Worm (Caenorhabditis elegans) whole organism, midembryonic: ENCODE data around the gene R09H10.7.

Source experiments
- T22C8.4 ChIP-seq: fragments of 200-800 bp; sonication (Bioruptor generic); IDR thresholded peaks from 2 replicates; pipeline ENCODE4 v1.3.6; 2022; ENCODE audit warnings: missing genetic modification characterization, missing compliant biosample characterization
- cog-1 ChIP-seq: sonication (generic microtip); optimal IDR thresholded peaks from 2 replicates; lab custom pipeline; 2016; ENCODE audit warnings: missing genetic modification characterization, missing compliant biosample characterization
- flt-1 ChIP-seq: fragments of 200-800 bp; sonication (Bioruptor generic); IDR thresholded peaks from 2 replicates; pipeline ENCODE4 v1.3.6; 2022; ENCODE audit warnings: missing genetic modification characterization, missing compliant biosample characterization
- klf-2 ChIP-seq: fragments of 200-800 bp; sonication (Bioruptor generic); conservative IDR thresholded peaks from 2 replicates; pipeline ENCODE4 v1.3.6; 2022; ENCODE audit warnings: missing genetic modification reagents, missing genetic modification characterization, missing compliant biosample characterization
- med-1 ChIP-seq: sonication (generic microtip); optimal IDR thresholded peaks from 2 replicates; lab custom pipeline; 2017; ENCODE audit warnings: missing genetic modification characterization, mild to moderate bottlenecking, missing compliant biosample characterization, antibody characterized with exemption, missing genetic modification reagents; ENCODE audit not compliant: insufficient read depth
- ref-1 ChIP-seq: fragments of 200-800 bp; sonication (Bioruptor generic); conservative IDR thresholded peaks from 2 replicates; pipeline ENCODE4 v1.3.6; 2022; ENCODE audit warnings: missing genetic modification reagents, missing genetic modification characterization, missing compliant biosample characterization
- tab-1 ChIP-seq: fragments of 200-800 bp; sonication (Bioruptor generic); IDR thresholded peaks from 2 replicates; pipeline ENCODE4 v1.3.6; 2022; ENCODE audit warnings: missing genetic modification characterization, missing compliant biosample characterization
- ztf-23 ChIP-seq: fragments of 200-800 bp; sonication (Bioruptor generic); IDR thresholded peaks from 2 replicates; pipeline ENCODE4 v1.3.6; 2022; ENCODE audit warnings: missing genetic modification reagents, missing genetic modification characterization, missing compliant biosample characterization
- ztf-29 ChIP-seq: fragments of 200-800 bp; sonication (Bioruptor generic); IDR thresholded peaks from 2 replicates; pipeline ENCODE4 v1.3.6; 2022; ENCODE audit warnings: missing genetic modification reagents, missing genetic modification characterization, missing compliant biosample characterization

The R09H10.7 gene

ce11 chrIV:10590649-10591048 lies 30.3 kb upstream of the R09H10.7 start, which contains the start of the genes C43F9.5 and nkb-2:
C43F9.5 (minus strand) TSS chrIV:10590749.
nkb-2 (plus strand) TSS chrIV:10590925.
- TF ChIP-seq ztf-29 (no peak), cog-1 (no peak), ref-1 (GFP tag; lab: Robert Waterston, UW) (no peak), flt-1 (GFP tag; lab: Robert Waterston, UW) (no peak), ztf-23 (GFP tag; lab: Robert Waterston, UW) (no peak), tab-1 (GFP tag; lab: Robert Waterston, UW) (no peak), T22C8.4 (no peak), klf-2 (GFP tag; lab: Robert Waterston, UW) (no peak), med-1 (GFP tag; lab: Kevin White, UChicago) (no peak)

DNA sequence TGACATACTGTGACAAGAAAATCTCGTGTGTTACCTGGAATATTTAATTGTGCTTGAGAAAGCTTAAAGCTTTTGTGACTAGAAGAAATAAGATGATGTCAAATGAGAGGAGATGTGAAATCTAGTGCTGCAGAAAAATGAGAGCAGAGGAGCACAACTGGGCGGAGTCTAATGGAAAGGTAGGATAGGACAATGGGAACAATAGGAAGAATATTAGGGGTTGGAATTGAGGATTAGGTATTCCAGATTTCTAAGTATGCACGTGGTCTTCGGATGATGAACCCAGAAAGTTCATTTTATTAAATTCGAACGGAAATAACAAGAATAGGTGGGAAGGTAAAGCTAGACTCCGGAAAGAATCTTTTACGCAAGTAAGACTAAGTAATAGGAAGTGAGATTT lies 27.3 kb upstream of the R09H10.7 start, which contains the start of gene C43F9.7:
Gene C43F9.7 (minus strand): TSS at position 101 of the 400 bp plus-strand sequence.
- TF ChIP-seq ztf-29, result no peak
- TF ChIP-seq cog-1, result no peak
- no peak for TF ChIP-seq T22C8.4
- no peak for TF ChIP-seq ref-1 (GFP tag; lab: Robert Waterston, UW)
- TF ChIP-seq tab-1 (GFP tag; lab: Robert Waterston, UW), result no peak
- TF ChIP-seq med-1 (GFP tag; lab: Kevin White, UChicago), result no peak
- TF ChIP-seq flt-1 (GFP tag; lab: Robert Waterston, UW), result no peak
- no peak for TF ChIP-seq ztf-23 (GFP tag; lab: Robert Waterston, UW)
- TF ChIP-seq klf-2 (GFP tag; lab: Robert Waterston, UW), result no peak

- TF ChIP-seq T22C8.4, result no peak
- no peak for TF ChIP-seq flt-1 (GFP tag; lab: Robert Waterston, UW)
- TF ChIP-seq ref-1 (GFP tag; lab: Robert Waterston, UW), result no peak
- TF ChIP-seq ztf-23 (GFP tag; lab: Robert Waterston, UW), result no peak
- TF ChIP-seq med-1 (GFP tag; lab: Kevin White, UChicago), result no peak
Observed at ce11 chrIV:10596505-10596904, 24.4 kb upstream of the R09H10.7 start, which contains the start of gene C43F9.11. C43F9.11 (plus strand) TSS chrIV:10596805.

- TF ChIP-seq cog-1 (no peak), T22C8.4 (no peak), med-1 (GFP tag; lab: Kevin White, UChicago) (no peak), klf-2 (GFP tag; lab: Robert Waterston, UW) (no peak), tab-1 (GFP tag; lab: Robert Waterston, UW) (no peak), ztf-23 (GFP tag; lab: Robert Waterston, UW) (no peak), ref-1 (GFP tag; lab: Robert Waterston, UW) (no peak), ztf-29 (no peak), flt-1 (GFP tag; lab: Robert Waterston, UW) (no peak)
Observed at ce11 chrIV:10599983-10600382, 20.9 kb upstream of the R09H10.7 start, which contains the start of gene R09H10.1. R09H10.1 (plus strand) TSS chrIV:10600283.

- TF ChIP-seq tab-1 (GFP tag; lab: Robert Waterston, UW) (no peak), ztf-23 (GFP tag; lab: Robert Waterston, UW) (no peak), ztf-29 (no peak), ref-1 (GFP tag; lab: Robert Waterston, UW) (no peak), med-1 (GFP tag; lab: Kevin White, UChicago) (no peak), cog-1 (no peak), klf-2 (GFP tag; lab: Robert Waterston, UW) (no peak), flt-1 (GFP tag; lab: Robert Waterston, UW) (no peak), T22C8.4 (no peak)
Observed at ce11 chrIV:10602644-10603043, 18.3 kb upstream of the R09H10.7 start, which contains the start of gene R09H10.2. R09H10.2 (plus strand) TSS chrIV:10602944.

ce11 chrIV:10606575-10607080 lies 14.3 kb upstream of the R09H10.7 start, which contains the start of gene R09H10.3:
R09H10.3 (plus strand) TSS chrIV:10607030.
- TF ChIP-seq ztf-29 (no peak), flt-1 (GFP tag; lab: Robert Waterston, UW) (no peak), tab-1 (GFP tag; lab: Robert Waterston, UW) (no peak), ztf-23 (GFP tag; lab: Robert Waterston, UW) (no peak), T22C8.4 (no peak), klf-2 (GFP tag; lab: Robert Waterston, UW) (no peak), cog-1 (no peak), ref-1 (GFP tag; lab: Robert Waterston, UW) (no peak), med-1 (GFP tag; lab: Kevin White, UChicago) (no peak)

ce11 chrIV:10608275-10608674 lies 12.6 kb upstream of the R09H10.7 start, which contains the start of gene R09H10.6:
R09H10.6 (plus strand) TSS chrIV:10608575.
- no peak for TF ChIP-seq flt-1 (GFP tag; lab: Robert Waterston, UW)
- no peak for TF ChIP-seq klf-2 (GFP tag; lab: Robert Waterston, UW)
- TF ChIP-seq T22C8.4, result no peak
- TF ChIP-seq ref-1 (GFP tag; lab: Robert Waterston, UW), result no peak
- TF ChIP-seq ztf-29, result no peak
- no peak for TF ChIP-seq med-1 (GFP tag; lab: Kevin White, UChicago)
- TF ChIP-seq tab-1 (GFP tag; lab: Robert Waterston, UW), result no peak
- TF ChIP-seq ztf-23 (GFP tag; lab: Robert Waterston, UW), result no peak
- TF ChIP-seq cog-1, result no peak

DNA sequence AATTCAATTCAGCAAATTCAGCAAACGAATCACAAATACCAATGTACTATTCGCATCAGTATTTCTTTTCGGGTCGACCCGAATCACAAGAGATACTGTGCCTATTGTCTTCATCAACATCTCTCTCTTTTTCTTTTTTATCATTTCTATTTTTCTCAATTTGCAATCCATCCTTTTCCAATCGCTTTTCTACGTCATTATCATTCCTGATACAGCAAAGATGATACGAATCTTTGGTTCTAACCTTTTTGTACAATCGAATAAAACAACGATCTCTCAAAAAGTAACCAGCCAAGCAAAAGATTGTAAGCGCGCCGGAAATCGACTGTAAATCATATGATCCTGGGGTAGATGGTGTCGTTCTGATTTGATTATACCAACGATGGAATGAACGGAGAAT lies 11.0 kb upstream of the R09H10.7 start:
- no peak for TF ChIP-seq ztf-29
- no peak for TF ChIP-seq med-1 (GFP tag; lab: Kevin White, UChicago)
- TF ChIP-seq tab-1 (GFP tag; lab: Robert Waterston, UW), result no peak
- TF ChIP-seq ztf-23 (GFP tag; lab: Robert Waterston, UW), result no peak
- TF ChIP-seq flt-1 (GFP tag; lab: Robert Waterston, UW), result no peak
- TF ChIP-seq klf-2 (GFP tag; lab: Robert Waterston, UW), result no peak
- TF ChIP-seq T22C8.4, result no peak
- TF ChIP-seq cog-1, result no peak
- no peak for TF ChIP-seq ref-1 (GFP tag; lab: Robert Waterston, UW)

DNA sequence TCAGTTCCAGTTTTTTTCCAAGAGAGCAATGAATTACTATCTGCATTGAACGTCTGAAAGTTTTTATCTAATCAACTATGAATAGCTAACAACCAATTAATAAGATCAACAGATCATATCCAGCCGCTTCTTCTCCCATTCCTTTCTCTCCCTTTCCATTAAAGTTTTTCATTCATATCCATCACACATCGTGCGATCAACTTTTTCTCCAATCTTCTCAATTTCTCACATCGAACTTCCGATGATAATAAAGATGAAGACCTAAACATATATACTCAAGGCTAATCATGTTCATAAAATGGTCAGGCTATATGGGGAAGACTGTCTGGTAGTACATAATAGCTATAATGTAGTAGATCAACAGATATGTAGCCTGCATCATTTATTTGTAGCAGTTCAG lies 8.6 kb upstream of the R09H10.7 start:
- TF ChIP-seq ztf-29, result no peak
- TF ChIP-seq ref-1 (GFP tag; lab: Robert Waterston, UW), result no peak
- no peak for TF ChIP-seq klf-2 (GFP tag; lab: Robert Waterston, UW)
- no peak for TF ChIP-seq med-1 (GFP tag; lab: Kevin White, UChicago)
- TF ChIP-seq tab-1 (GFP tag; lab: Robert Waterston, UW), result no peak
- TF ChIP-seq cog-1, result no peak
- TF ChIP-seq ztf-23 (GFP tag; lab: Robert Waterston, UW), result no peak
- TF ChIP-seq T22C8.4, result no peak
- no peak for TF ChIP-seq flt-1 (GFP tag; lab: Robert Waterston, UW)
